Fruit fly (Drosophila melanogaster) whole organism, embryonic: ENCODE measurements around the gene Best2.

Experiments
- Atf3 ChIP-seq: fragments of 200-800 bp; sonication (Bioruptor generic); optimal IDR thresholded peaks from 3 replicates; lab custom pipeline; 2016; ENCODE audit warnings: missing biosample characterization, missing genetic modification characterization
- CG10147 ChIP-seq: fragments of 200-800 bp; sonication (Bioruptor generic); optimal IDR thresholded peaks from 2 replicates; lab custom pipeline; 2019; ENCODE audit warnings: missing biosample characterization, mild to moderate bottlenecking, missing genetic modification characterization, moderate library complexity
- CG10267 ChIP-seq: fragments of 200-800 bp; sonication (Bioruptor generic); optimal IDR thresholded peaks from 2 replicates; lab custom pipeline; 2018; ENCODE audit warnings: missing biosample characterization, mild to moderate bottlenecking, missing genetic modification characterization, moderate library complexity
- CG10654 ChIP-seq: fragments of 200-800 bp; sonication (Bioruptor generic); optimal IDR thresholded peaks from 2 replicates; lab custom pipeline; 2016; ENCODE audit warnings: missing biosample characterization, missing genetic modification characterization
- CG11085 ChIP-seq: fragments of 200-800 bp; sonication (Bioruptor generic); IDR thresholded peaks from 2 replicates; pipeline ENCODE4 v1.3.6; 2022; ENCODE audit warnings: missing biosample characterization, missing genetic modification characterization
- CG11695 ChIP-seq: fragments of 200-800 bp; sonication (Bioruptor generic); IDR thresholded peaks from 3 replicates; pipeline ENCODE4 v1.3.6; 2022; ENCODE audit warnings: missing biosample characterization, missing genetic modification characterization
- CG12071 ChIP-seq: fragments of 200-800 bp; sonication (Bioruptor generic); optimal IDR thresholded peaks from 3 replicates; lab custom pipeline; 2018; ENCODE audit warnings: missing biosample characterization, mild to moderate bottlenecking, missing genetic modification characterization
- CG13894 ChIP-seq: fragments of 200-800 bp; sonication (Bioruptor generic); optimal IDR thresholded peaks from 3 replicates; lab custom pipeline; 2018; ENCODE audit warnings: missing biosample characterization, mild to moderate bottlenecking, missing genetic modification characterization, moderate library complexity
- CG1602 ChIP-seq: fragments of 200-800 bp; sonication (Bioruptor generic); optimal IDR thresholded peaks from 3 replicates; lab custom pipeline; 2016; ENCODE audit warnings: missing biosample characterization, missing genetic modification characterization
- CG18476 ChIP-seq: fragments of 200-800 bp; sonication (Bioruptor generic); optimal IDR thresholded peaks from 2 replicates; lab custom pipeline; 2016; ENCODE audit warnings: missing biosample characterization, mild to moderate bottlenecking, missing genetic modification characterization
- CG18764 ChIP-seq: fragments of 200-800 bp; sonication (Bioruptor generic); optimal IDR thresholded peaks from 3 replicates; lab custom pipeline; 2016; ENCODE audit warnings: missing biosample characterization, missing genetic modification characterization
- CG30020 ChIP-seq: fragments of 200-800 bp; optimal IDR thresholded peaks from 2 replicates; lab custom pipeline; 2019; ENCODE audit warnings: missing biosample characterization, mild to moderate bottlenecking, missing genetic modification characterization, moderate library complexity
- CG31224 ChIP-seq: fragments of 200-800 bp; sonication (Bioruptor generic); IDR thresholded peaks from 2 replicates; pipeline ENCODE4 v1.3.6; 2022; ENCODE audit warnings: missing biosample characterization, missing genetic modification characterization
- CG7987 ChIP-seq: fragments of 200-800 bp; sonication (Bioruptor generic); optimal IDR thresholded peaks from 2 replicates; lab custom pipeline; 2018; ENCODE audit warnings: missing biosample characterization, mild to moderate bottlenecking, missing genetic modification characterization, moderate library complexity
- CG8281 ChIP-seq: fragments of 200-800 bp; sonication (Bioruptor generic); optimal IDR thresholded peaks from 2 replicates; lab custom pipeline; 2018; ENCODE audit warnings: missing biosample characterization, mild to moderate bottlenecking, missing genetic modification characterization, moderate library complexity
- CG8290 ChIP-seq, 3 experiments: fragments of 200-800 bp; sonication (Bioruptor generic); optimal IDR thresholded peaks; 2 replicates each; lab custom pipeline; 2016 to 2019; ENCODE audit warnings: missing biosample characterization in 3 of 3, missing genetic modification characterization in 3 of 3, mild to moderate bottlenecking in 2 of 3, moderate library complexity in 1 of 3
- Doc2 ChIP-seq: fragments of 200-800 bp; sonication (Bioruptor generic); IDR thresholded peaks from 2 replicates; pipeline ENCODE4 v1.3.6; 2022; ENCODE audit warnings: missing biosample characterization, missing genetic modification characterization
- Gug ChIP-seq: fragments of 200-800 bp; sonication (Bioruptor generic); IDR thresholded peaks from 4 replicates; pipeline ENCODE4 v1.3.6; 2022; ENCODE audit warnings: missing biosample characterization, missing genetic modification characterization
- HLH4C ChIP-seq: fragments of 200-800 bp; sonication (Bioruptor generic); IDR thresholded peaks from 3 replicates; pipeline ENCODE4 v1.3.6; 2022; ENCODE audit warnings: missing biosample characterization, missing genetic modification characterization; ENCODE audit not compliant: partially characterized antibody
- Mad ChIP-seq: fragments of 200-800 bp; sonication (Bioruptor generic); optimal IDR thresholded peaks from 2 replicates; lab custom pipeline; 2016; ENCODE audit warnings: missing biosample characterization, missing genetic modification characterization
- Med ChIP-seq: fragments of 200-800 bp; sonication (Bioruptor generic); peaks from one replicate; lab custom pipeline; 2016; ENCODE audit warnings: missing biosample characterization, missing genetic modification characterization, mild to moderate bottlenecking, inconsistent platforms, moderate library complexity
- Meics ChIP-seq: fragments of 200-800 bp; sonication (Bioruptor generic); optimal IDR thresholded peaks from 2 replicates; lab custom pipeline; 2017; ENCODE audit warnings: missing biosample characterization, mild to moderate bottlenecking, missing genetic modification characterization
- Pdp1 ChIP-seq, 2 experiments: fragments of 200-800 bp; sonication (Bioruptor generic); optimal IDR thresholded peaks; 3 replicates each; lab custom pipeline; 2016; ENCODE audit warnings: missing biosample characterization in 2 of 2, missing genetic modification characterization in 2 of 2, mild to moderate bottlenecking in 1 of 2, moderate library complexity in 1 of 2
- Sox102F ChIP-seq: fragments of 200-800 bp; sonication (Bioruptor generic); optimal IDR thresholded peaks from 2 replicates; lab custom pipeline; 2018; ENCODE audit warnings: missing biosample characterization, mild to moderate bottlenecking, missing genetic modification characterization, moderate library complexity
- Vsx1 ChIP-seq: fragments of 200-800 bp; sonication (Bioruptor generic); optimal IDR thresholded peaks from 2 replicates; lab custom pipeline; 2017; ENCODE audit warnings: missing biosample characterization, mild to moderate bottlenecking, missing genetic modification characterization, missing genetic modification reagents
- Xbp1 ChIP-seq: fragments of 200-800 bp; sonication (Bioruptor generic); optimal IDR thresholded peaks from 3 replicates; lab custom pipeline; 2016; ENCODE audit warnings: missing biosample characterization, mild to moderate bottlenecking, missing genetic modification characterization
- ac ChIP-seq: fragments of 200-800 bp; sonication (Bioruptor generic); optimal IDR thresholded peaks from 3 replicates; lab custom pipeline; 2017; ENCODE audit warnings: missing biosample characterization, mild to moderate bottlenecking, missing genetic modification characterization
- ash1 ChIP-seq: fragments of 200-800 bp; sonication (Bioruptor generic); optimal IDR thresholded peaks from 2 replicates; lab custom pipeline; 2018; ENCODE audit warnings: missing biosample characterization, mild to moderate bottlenecking, missing genetic modification characterization
- bigmax ChIP-seq: fragments of 200-800 bp; sonication (Bioruptor generic); optimal IDR thresholded peaks from 2 replicates; lab custom pipeline; 2018; ENCODE audit warnings: missing biosample characterization, mild to moderate bottlenecking, missing genetic modification characterization
- cato ChIP-seq: fragments of 200-800 bp; sonication (Bioruptor generic); optimal IDR thresholded peaks from 2 replicates; lab custom pipeline; 2016; ENCODE audit warnings: missing biosample characterization, missing genetic modification characterization, borderline replicate concordance
- chm ChIP-seq: fragments of 200-800 bp; sonication (Bioruptor generic); IDR thresholded peaks from 2 replicates; pipeline ENCODE4 v1.3.6; 2022; ENCODE audit warnings: missing biosample characterization, missing genetic modification characterization
- dm ChIP-seq: fragments of 200-800 bp; sonication (Bioruptor generic); optimal IDR thresholded peaks from 3 replicates; lab custom pipeline; 2016; ENCODE audit warnings: missing biosample characterization, missing genetic modification characterization
- ftz-f1 ChIP-seq: fragments of 200-800 bp; sonication (Bioruptor generic); optimal IDR thresholded peaks from 2 replicates; lab custom pipeline; 2016; ENCODE audit warnings: missing biosample characterization, missing genetic modification characterization
- gt ChIP-seq: fragments of 200-800 bp; sonication (Bioruptor generic); IDR thresholded peaks from 2 replicates; pipeline ENCODE4 v1.3.6; 2022; ENCODE audit warnings: missing biosample characterization, missing genetic modification characterization
- insv ChIP-seq, 2 experiments: fragments of 200-800 bp; sonication (Bioruptor generic); optimal IDR thresholded peaks; 3 replicates each; lab custom pipeline; 2016 to 2018; ENCODE audit warnings: missing biosample characterization in 2 of 2, missing genetic modification characterization in 2 of 2
- inv ChIP-seq: fragments of 200-800 bp; sonication (Bioruptor generic); IDR thresholded peaks from 2 replicates; pipeline ENCODE4 v1.3.6; 2022; ENCODE audit warnings: missing biosample characterization, missing genetic modification characterization; ENCODE audit not compliant: partially characterized antibody
- jumu ChIP-seq: fragments of 200-800 bp; sonication (Bioruptor generic); optimal IDR thresholded peaks from 3 replicates; lab custom pipeline; 2016; ENCODE audit warnings: missing biosample characterization, missing genetic modification characterization
- nau ChIP-seq: fragments of 200-800 bp; sonication (Bioruptor generic); optimal IDR thresholded peaks from 3 replicates; lab custom pipeline; 2017; ENCODE audit warnings: missing biosample characterization, mild to moderate bottlenecking, missing genetic modification characterization, missing genetic modification reagents
- nerfin-2 ChIP-seq: fragments of 200-800 bp; sonication (Bioruptor generic); IDR thresholded peaks from 2 replicates; pipeline ENCODE4 v1.3.6; 2022; ENCODE audit warnings: missing biosample characterization, missing genetic modification characterization; ENCODE audit not compliant: partially characterized antibody
- pita ChIP-seq: fragments of 200-800 bp; sonication (Bioruptor generic); optimal IDR thresholded peaks from 2 replicates; lab custom pipeline; 2017; ENCODE audit warnings: missing biosample characterization, mild to moderate bottlenecking, missing genetic modification characterization
- psq ChIP-seq: fragments of 200-800 bp; sonication (Bioruptor generic); optimal IDR thresholded peaks from 2 replicates; lab custom pipeline; 2017; ENCODE audit warnings: missing biosample characterization, missing genetic modification characterization
- ranshi ChIP-seq: fragments of 200-800 bp; sonication (Bioruptor generic); IDR thresholded peaks from 2 replicates; pipeline ENCODE4 v1.3.6; 2022; ENCODE audit warnings: missing biosample characterization, missing genetic modification characterization
- sisA ChIP-seq: fragments of 200-800 bp; sonication (Bioruptor generic); IDR thresholded peaks from 2 replicates; pipeline ENCODE4 v1.3.6; 2022; ENCODE audit warnings: missing biosample characterization, missing genetic modification characterization
- so ChIP-seq: fragments of 200-800 bp; sonication (Bioruptor generic); IDR thresholded peaks from 3 replicates; pipeline ENCODE4 v1.3.6; 2022; ENCODE audit warnings: missing biosample characterization, missing genetic modification characterization
- stwl ChIP-seq: fragments of 200-800 bp; sonication (Bioruptor generic); optimal IDR thresholded peaks from 3 replicates; lab custom pipeline; 2018; ENCODE audit warnings: missing biosample characterization, mild to moderate bottlenecking, missing genetic modification characterization, moderate library complexity
- tll ChIP-seq, 2 experiments: fragments of 200-800 bp in 1 of 2; fragments of >200 bp in 1 of 2; sonication (Bioruptor generic) in 1 of 2; optimal IDR thresholded peaks; 2 replicates each; lab custom pipeline; 2017 to 2019; ENCODE audit warnings: missing biosample characterization in 2 of 2, missing genetic modification characterization in 2 of 2, mild to moderate bottlenecking in 1 of 2, moderate library complexity in 1 of 2
- wor ChIP-seq: fragments of 200-800 bp; sonication (Bioruptor generic); IDR thresholded peaks from 2 replicates; pipeline ENCODE4 v1.3.6; 2022; ENCODE audit warnings: missing biosample characterization, missing genetic modification characterization
- zen2 ChIP-seq: fragments of 200-800 bp; sonication (Bioruptor generic); IDR thresholded peaks from 3 replicates; pipeline ENCODE4 v1.3.6; 2022; ENCODE audit warnings: missing biosample characterization, missing genetic modification characterization; ENCODE audit not compliant: partially characterized antibody

Best2 gene

DNA sequence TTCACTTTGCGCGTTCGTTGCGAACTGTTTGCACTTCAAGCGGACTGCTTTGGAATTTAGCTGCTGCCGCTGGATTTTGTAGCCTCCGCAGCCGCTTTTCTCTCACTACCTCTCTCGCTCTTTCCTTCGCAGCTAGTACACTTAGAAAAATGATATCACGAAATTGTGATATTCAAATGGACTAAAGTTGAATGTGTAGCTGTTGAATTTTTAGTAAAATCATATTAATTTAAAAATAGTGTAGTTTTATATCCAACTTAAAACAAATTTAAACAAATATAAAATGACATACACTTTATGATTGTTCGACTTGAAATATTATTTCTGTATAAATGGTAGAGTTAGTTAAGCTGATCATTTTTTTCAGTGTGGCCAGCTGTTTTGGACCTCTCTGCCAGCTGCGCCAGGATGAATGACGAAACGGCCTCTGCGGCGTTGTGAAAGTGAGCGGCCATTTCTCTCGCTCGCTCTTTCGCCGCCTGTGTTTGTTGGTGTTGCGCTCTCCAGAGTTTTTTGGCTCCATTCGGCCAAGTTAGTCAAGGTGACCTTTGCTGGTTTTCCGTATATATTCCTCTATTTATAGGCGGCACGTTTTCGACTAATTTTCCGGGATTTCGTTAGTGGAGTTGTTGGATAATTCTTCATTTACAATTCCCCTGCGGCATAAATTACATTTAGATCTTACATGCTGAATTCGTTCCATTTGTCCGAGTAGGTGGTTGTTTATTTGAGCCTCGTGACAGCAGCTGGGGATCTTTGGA, 6.4 kb upstream of the Best2 start, which contains the start of gene Ldh (continued):
- TF ChIP-seq zen2 (GFP tag; lab: Robert Waterston, UW) (no peak), Mad (peak; percentile 86), Pdp1 (GFP tag; optimal IDR thresholded peaks at IDR 0.05; lab: Kevin White, UChicago) (peak; percentile 81), CG18764 (peak; percentile 88), Vsx1 (GFP tag; lab: Kevin White, UChicago) (peak; percentile 78), ac (GFP tag; lab: Kevin White, UChicago) (peak; percentile 97), ash1 (peak; percentile 58), Med (GFP tag; lab: Kevin White, UChicago) (peak; percentile 92), gt (GFP tag; lab: Robert Waterston, UW) (peak; percentile 82; the same call in 1 of the 2 replicates), CG1602 (GFP tag; lab: Kevin White, UChicago) (peak; percentile 95), CG10654 (GFP tag; lab: Kevin White, UChicago) (peak; percentile 89), CG10147 (peak; percentile 97), pita (no peak), CG8281 (tag; lab: Kevin White, UChicago) (peak; percentile 89), Sox102F (GFP tag; lab: Kevin White, UChicago) (peak; percentile 97), CG18476 (GFP tag; lab: Kevin White, UChicago) (peak; percentile 94), Xbp1 (GFP tag; lab: Kevin White, UChicago) (peak; percentile 95), ftz-f1 (GFP tag; lab: Kevin White, UChicago) (no peak), so (GFP tag; lab: Robert Waterston, UW) (peak; percentile 90), HLH4C (GFP tag; lab: Robert Waterston, UW) (no peak), CG7987 (peak; percentile 78), CG30020 (tag; lab: Kevin White, UChicago) (peak; percentile 85), CG11085 (GFP tag; lab: Robert Waterston, UW) (peak; percentile 75), bigmax (no peak), jumu (peak; percentile 73), nau (GFP tag; lab: Kevin White, UChicago) (peak; percentile 94), CG10267 (peak; percentile 95), Meics (peak; percentile 95), CG8290 (GFP tag; optimal IDR thresholded peaks at IDR 0.05; lab: Kevin White, UChicago) (peak; percentile 95), CG8290 (tag; optimal IDR thresholded peaks at IDR 0.05; lab: Kevin White, UChicago) (peak; percentile 64 to 88), Doc2 (GFP tag; lab: Robert Waterston, UW) (0 out of 2 replicates have a peak, but pooled peaks have one; percentile 30), nerfin-2 (no peak), Atf3 (GFP tag; lab: Kevin White, UChicago) (peak; percentile 74), CG12071 (GFP tag; lab: Kevin White, UChicago) (peak; percentile 89), CG31224 (GFP tag; lab: Robert Waterston, UW) (peak; percentile 84), CG13894 (tag; lab: Kevin White, UChicago) (peak; percentile 92), cato (GFP tag; lab: Kevin White, UChicago) (peak; percentile 88), insv (GFP tag; optimal IDR thresholded peaks at IDR 0.05; lab: Kevin White, UChicago) (peak; percentile 10 to 76), tll (GFP tag; optimal IDR thresholded peaks at IDR 0.05; lab: Kevin White, UChicago) (peak in 1 of 2 experiments; percentile 83), sisA (GFP tag; lab: Robert Waterston, UW) (peak; percentile 85), ranshi (GFP tag; lab: Robert Waterston, UW) (peak; percentile 87), CG11695 (GFP tag; lab: Robert Waterston, UW) (peak; percentile 95), Gug (GFP tag; lab: Robert Waterston, UW) (peak; percentile 69), psq (peak; percentile 79), stwl (peak; percentile 75), inv (GFP tag; lab: Robert Waterston, UW) (no peak), wor (GFP tag; lab: Robert Waterston, UW) (peak; percentile 89), chm (GFP tag; lab: Robert Waterston, UW) (peak; percentile 81), dm (GFP tag; lab: Kevin White, UChicago) (peak; percentile 55)
